Fruit fly (Drosophila melanogaster): ENCODE results near the gene by.
A peak's percentile ranks its signal among the peaks of the same experiment; 100 is the strongest.

by gene

dm6 chr3R:9480396-9480795 is 52.4 kb downstream of the by start (continued):
- no peak for TF ChIP-seq Blimp-1 (GFP tag; optimal IDR thresholded peaks at IDR 0.05)
- TF ChIP-seq ss (GFP tag; optimal IDR thresholded peaks at IDR 0.05), result no peak
- no peak for TF ChIP-seq Ets21C (GFP tag; optimal IDR thresholded peaks at IDR 0.05)
- peak; percentile 66 for TF ChIP-seq Gug (GFP tag; IDR thresholded peaks at IDR 0.05)
- TF ChIP-seq CG31627 (GFP tag; optimal IDR thresholded peaks at IDR 0.05), result no peak
- TF ChIP-seq CG8632 (GFP tag; optimal IDR thresholded peaks at IDR 0.05), result no peak
- peak; percentile 8 for TF ChIP-seq acj6 (GFP tag; optimal IDR thresholded peaks at IDR 0.05)
- no peak for TF ChIP-seq Sox15 (GFP tag; optimal IDR thresholded peaks at IDR 0.05)
